Fruit fly (Drosophila melanogaster) whole organism, embryonic: ENCODE results near the gene fne.

Source experiments
- Ada2b ChIP-seq: fragments of 200-800 bp; sonication (Bioruptor generic); IDR thresholded peaks from 2 replicates; pipeline ENCODE4 v1.3.6; 2022; ENCODE audit warnings: missing biosample characterization, missing genetic modification characterization
- CG10209 ChIP-seq: fragments of 200-800 bp; sonication (Bioruptor generic); optimal IDR thresholded peaks from 3 replicates; lab custom pipeline; 2017; ENCODE audit warnings: missing biosample characterization, mild to moderate bottlenecking, missing genetic modification characterization, missing genetic modification reagents
- CG10366 ChIP-seq: fragments of 200-800 bp; sonication (Bioruptor generic); IDR thresholded peaks from 2 replicates; pipeline ENCODE4 v1.3.6; 2022; ENCODE audit warnings: missing biosample characterization, missing genetic modification characterization
- CG10654 ChIP-seq: fragments of 200-800 bp; sonication (Bioruptor generic); optimal IDR thresholded peaks from 2 replicates; lab custom pipeline; 2016; ENCODE audit warnings: missing biosample characterization, missing genetic modification characterization
- CG10979 ChIP-seq: fragments of 200-800 bp; sonication (Bioruptor generic); optimal IDR thresholded peaks from 2 replicates; lab custom pipeline; 2018; ENCODE audit warnings: missing biosample characterization, mild to moderate bottlenecking, missing genetic modification characterization, moderate library complexity
- CG1602 ChIP-seq: fragments of 200-800 bp; sonication (Bioruptor generic); optimal IDR thresholded peaks from 3 replicates; lab custom pipeline; 2016; ENCODE audit warnings: missing biosample characterization, missing genetic modification characterization
- CG16813 ChIP-seq: fragments of 200-800 bp; sonication (Bioruptor generic); IDR thresholded peaks from 3 replicates; pipeline ENCODE4 v1.3.6; 2022; ENCODE audit warnings: missing biosample characterization, missing genetic modification characterization; ENCODE audit not compliant: partially characterized antibody
- CG17361 ChIP-seq: fragments of 200-800 bp; sonication (Bioruptor generic); IDR thresholded peaks from 3 replicates; pipeline ENCODE4 v1.3.6; 2022; ENCODE audit warnings: missing biosample characterization, missing genetic modification characterization
- CG1832 ChIP-seq: fragments of 200-800 bp; sonication (Bioruptor generic); optimal IDR thresholded peaks from 2 replicates; lab custom pipeline; 2017; ENCODE audit warnings: missing biosample characterization, mild to moderate bottlenecking, missing genetic modification characterization, inconsistent platforms
- CG30020 ChIP-seq: fragments of 200-800 bp; optimal IDR thresholded peaks from 2 replicates; lab custom pipeline; 2019; ENCODE audit warnings: missing biosample characterization, mild to moderate bottlenecking, missing genetic modification characterization, moderate library complexity
- CG4282 ChIP-seq: fragments of 200-800 bp; sonication (Bioruptor generic); optimal IDR thresholded peaks from 2 replicates; lab custom pipeline; 2016; ENCODE audit warnings: missing biosample characterization, missing genetic modification characterization
- CG4328 ChIP-seq: fragments of 200-800 bp; sonication (Bioruptor generic); optimal IDR thresholded peaks from 3 replicates; lab custom pipeline; 2017; ENCODE audit warnings: missing biosample characterization, missing genetic modification reagents, missing genetic modification characterization
- CG5245 ChIP-seq: fragments of 200-800 bp; sonication (Bioruptor generic); optimal IDR thresholded peaks from 3 replicates; lab custom pipeline; 2016; ENCODE audit warnings: missing biosample characterization, missing genetic modification characterization
- CG7271 ChIP-seq: fragments of 200-800 bp; sonication (Bioruptor generic); optimal IDR thresholded peaks from 2 replicates; lab custom pipeline; 2018; ENCODE audit warnings: missing biosample characterization, mild to moderate bottlenecking, missing genetic modification characterization, moderate library complexity
- CG8089 ChIP-seq: fragments of 200-800 bp; sonication (Bioruptor generic); optimal IDR thresholded peaks from 3 replicates; lab custom pipeline; 2016; ENCODE audit warnings: missing biosample characterization, missing genetic modification characterization
- CG8359 ChIP-seq: fragments of 200-800 bp; sonication (Bioruptor generic); optimal IDR thresholded peaks from 2 replicates; lab custom pipeline; 2017; ENCODE audit warnings: missing biosample characterization, mild to moderate bottlenecking, missing genetic modification characterization, borderline replicate concordance
- CG8388 ChIP-seq: fragments of 200-800 bp; sonication (Bioruptor generic); optimal IDR thresholded peaks from 2 replicates; lab custom pipeline; 2019; ENCODE audit warnings: missing biosample characterization, mild to moderate bottlenecking, missing genetic modification characterization, moderate library complexity
- Chrac-16 ChIP-seq: fragments of 200-800 bp; sonication (Bioruptor generic); optimal IDR thresholded peaks from 3 replicates; lab custom pipeline; 2016; ENCODE audit warnings: missing biosample characterization, missing genetic modification characterization
- Deaf1 ChIP-seq: fragments of 200-800 bp; optimal IDR thresholded peaks from 3 replicates; lab custom pipeline; 2019; ENCODE audit warnings: missing biosample characterization, mild to moderate bottlenecking, missing genetic modification characterization, moderate library complexity
- Eip74EF ChIP-seq, 2 experiments: fragments of 200-800 bp in 1 of 2; fragments of >200 bp in 1 of 2; sonication (Bioruptor generic) in 1 of 2; optimal IDR thresholded peaks; 2 replicates each; lab custom pipeline; 2017 to 2019; ENCODE audit warnings: missing biosample characterization in 2 of 2, missing genetic modification characterization in 2 of 2, mild to moderate bottlenecking in 1 of 2, moderate library complexity in 1 of 2
- Fer1 ChIP-seq: fragments of 200-800 bp; sonication (Bioruptor generic); optimal IDR thresholded peaks from 2 replicates; lab custom pipeline; 2017; ENCODE audit warnings: missing biosample characterization, mild to moderate bottlenecking, missing genetic modification characterization
- Fer2 ChIP-seq: fragments of 200-800 bp; sonication (Bioruptor generic); optimal IDR thresholded peaks from 2 replicates; lab custom pipeline; 2018; ENCODE audit warnings: missing biosample characterization, mild to moderate bottlenecking, missing genetic modification characterization, moderate library complexity
- Gsc ChIP-seq: fragments of 200-800 bp; sonication (Bioruptor generic); IDR thresholded peaks from 2 replicates; pipeline ENCODE4 v1.3.6; 2022; ENCODE audit warnings: missing biosample characterization, missing genetic modification characterization
- HHEX ChIP-seq: fragments of 200-800 bp; sonication (Bioruptor generic); optimal IDR thresholded peaks from 3 replicates; lab custom pipeline; 2017; ENCODE audit warnings: missing biosample characterization, mild to moderate bottlenecking, missing genetic modification characterization, missing genetic modification reagents
- PHDP ChIP-seq: fragments of 200-800 bp; sonication (Bioruptor generic); optimal IDR thresholded peaks from 3 replicates; lab custom pipeline; 2018; ENCODE audit warnings: missing biosample characterization, mild to moderate bottlenecking, missing genetic modification characterization, moderate library complexity
- Sin3A ChIP-seq: fragments of >200 bp; optimal IDR thresholded peaks from 2 replicates; lab custom pipeline; 2018
- Sox102F ChIP-seq: fragments of 200-800 bp; sonication (Bioruptor generic); optimal IDR thresholded peaks from 2 replicates; lab custom pipeline; 2018; ENCODE audit warnings: missing biosample characterization, mild to moderate bottlenecking, missing genetic modification characterization, moderate library complexity
- Xrp1 ChIP-seq: fragments of 200-800 bp; sonication (Bioruptor generic); IDR thresholded peaks from 2 replicates; pipeline ENCODE4 v1.3.6; 2022; ENCODE audit warnings: missing biosample characterization, missing genetic modification characterization
- ap ChIP-seq: fragments of 200-800 bp; sonication (Bioruptor generic); IDR thresholded peaks from 2 replicates; pipeline ENCODE4 v1.3.6; 2022; ENCODE audit warnings: missing biosample characterization, missing genetic modification characterization
- ara ChIP-seq: fragments of 200-800 bp; sonication (Bioruptor generic); IDR thresholded peaks from 2 replicates; pipeline ENCODE4 v1.3.6; 2022; ENCODE audit warnings: missing biosample characterization, missing genetic modification characterization
- ash1 ChIP-seq: fragments of 200-800 bp; sonication (Bioruptor generic); optimal IDR thresholded peaks from 2 replicates; lab custom pipeline; 2018; ENCODE audit warnings: missing biosample characterization, mild to moderate bottlenecking, missing genetic modification characterization
- dpn ChIP-seq, 2 experiments: fragments of 200-800 bp; sonication (Bioruptor generic); optimal IDR thresholded peaks; 3 replicates each; lab custom pipeline; 2016; ENCODE audit warnings: missing biosample characterization in 2 of 2, missing genetic modification characterization in 2 of 2
- dysf ChIP-seq: fragments of 200-800 bp; sonication (Bioruptor generic); IDR thresholded peaks from 3 replicates; pipeline ENCODE4 v1.3.6; 2022; ENCODE audit warnings: missing biosample characterization, missing genetic modification characterization
- fd96Cb ChIP-seq: fragments of 200-800 bp; sonication (Bioruptor generic); optimal IDR thresholded peaks from 2 replicates; lab custom pipeline; 2018; ENCODE audit warnings: missing biosample characterization, mild to moderate bottlenecking, missing genetic modification characterization, moderate library complexity
- gcm2 ChIP-seq: fragments of 200-800 bp; sonication (Bioruptor generic); optimal IDR thresholded peaks from 2 replicates; lab custom pipeline; 2016; ENCODE audit warnings: missing biosample characterization, missing genetic modification characterization
- gt ChIP-seq: fragments of 200-800 bp; sonication (Bioruptor generic); IDR thresholded peaks from 2 replicates; pipeline ENCODE4 v1.3.6; 2022; ENCODE audit warnings: missing biosample characterization, missing genetic modification characterization
- ham ChIP-seq: fragments of 200-800 bp; sonication (Bioruptor generic); IDR thresholded peaks from 2 replicates; pipeline ENCODE4 v1.3.6; 2022; ENCODE audit warnings: missing biosample characterization, missing genetic modification characterization
- ind ChIP-seq: fragments of 200-800 bp; sonication (Bioruptor generic); optimal IDR thresholded peaks from 3 replicates; lab custom pipeline; 2016; ENCODE audit warnings: missing biosample characterization, missing genetic modification characterization
- ken ChIP-seq: fragments of 200-800 bp; sonication (Bioruptor generic); IDR thresholded peaks from 3 replicates; pipeline ENCODE4 v1.3.6; 2022; ENCODE audit warnings: missing biosample characterization, missing genetic modification characterization
- lola ChIP-seq, 3 experiments: fragments of >200 bp in 2 of 3; fragments of 200-800 bp in 1 of 3; sonication (Bioruptor generic) in 1 of 3; optimal IDR thresholded peaks; 2 replicates each; lab custom pipeline; 2017 to 2019; ENCODE audit warnings: missing biosample characterization in 3 of 3, missing genetic modification characterization in 3 of 3, mild to moderate bottlenecking in 1 of 3, moderate library complexity in 1 of 3
- sd ChIP-seq: fragments of 200-800 bp; sonication (Bioruptor generic); optimal IDR thresholded peaks from 3 replicates; lab custom pipeline; 2018; ENCODE audit warnings: missing biosample characterization, mild to moderate bottlenecking, missing genetic modification characterization, moderate library complexity
- sim ChIP-seq: fragments of 200-800 bp; sonication (Bioruptor generic); IDR thresholded peaks from 2 replicates; pipeline ENCODE4 v1.3.6; 2022; ENCODE audit warnings: missing biosample characterization, missing genetic modification characterization
- sisA ChIP-seq: fragments of 200-800 bp; sonication (Bioruptor generic); IDR thresholded peaks from 2 replicates; pipeline ENCODE4 v1.3.6; 2022; ENCODE audit warnings: missing biosample characterization, missing genetic modification characterization
- slbo ChIP-seq: fragments of 200-800 bp; sonication (Bioruptor generic); IDR thresholded peaks from 2 replicates; pipeline ENCODE4 v1.3.6; 2022; ENCODE audit warnings: missing biosample characterization, missing genetic modification characterization
- ssp ChIP-seq: fragments of 200-800 bp; sonication (Bioruptor generic); IDR thresholded peaks from 2 replicates; pipeline ENCODE4 v1.3.6; 2022; ENCODE audit warnings: missing biosample characterization, missing genetic modification characterization
- stc ChIP-seq: fragments of 200-800 bp; sonication (Bioruptor generic); IDR thresholded peaks from 2 replicates; pipeline ENCODE4 v1.3.6; 2022; ENCODE audit warnings: missing biosample characterization, missing genetic modification characterization
- zen ChIP-seq: fragments of 200-800 bp; sonication (Bioruptor generic); optimal IDR thresholded peaks from 3 replicates; lab custom pipeline; 2018; ENCODE audit warnings: missing biosample characterization, mild to moderate bottlenecking, missing genetic modification characterization, moderate library complexity
- zf30C ChIP-seq: fragments of 200-800 bp; sonication (Bioruptor generic); optimal IDR thresholded peaks from 3 replicates; lab custom pipeline; 2018; ENCODE audit warnings: missing biosample characterization, mild to moderate bottlenecking, missing genetic modification characterization
- zfh2 ChIP-seq: fragments of 200-800 bp; sonication (Bioruptor generic); optimal IDR thresholded peaks from 2 replicates; lab custom pipeline; 2016; ENCODE audit warnings: missing biosample characterization, missing genetic modification characterization

fne gene

DNA sequence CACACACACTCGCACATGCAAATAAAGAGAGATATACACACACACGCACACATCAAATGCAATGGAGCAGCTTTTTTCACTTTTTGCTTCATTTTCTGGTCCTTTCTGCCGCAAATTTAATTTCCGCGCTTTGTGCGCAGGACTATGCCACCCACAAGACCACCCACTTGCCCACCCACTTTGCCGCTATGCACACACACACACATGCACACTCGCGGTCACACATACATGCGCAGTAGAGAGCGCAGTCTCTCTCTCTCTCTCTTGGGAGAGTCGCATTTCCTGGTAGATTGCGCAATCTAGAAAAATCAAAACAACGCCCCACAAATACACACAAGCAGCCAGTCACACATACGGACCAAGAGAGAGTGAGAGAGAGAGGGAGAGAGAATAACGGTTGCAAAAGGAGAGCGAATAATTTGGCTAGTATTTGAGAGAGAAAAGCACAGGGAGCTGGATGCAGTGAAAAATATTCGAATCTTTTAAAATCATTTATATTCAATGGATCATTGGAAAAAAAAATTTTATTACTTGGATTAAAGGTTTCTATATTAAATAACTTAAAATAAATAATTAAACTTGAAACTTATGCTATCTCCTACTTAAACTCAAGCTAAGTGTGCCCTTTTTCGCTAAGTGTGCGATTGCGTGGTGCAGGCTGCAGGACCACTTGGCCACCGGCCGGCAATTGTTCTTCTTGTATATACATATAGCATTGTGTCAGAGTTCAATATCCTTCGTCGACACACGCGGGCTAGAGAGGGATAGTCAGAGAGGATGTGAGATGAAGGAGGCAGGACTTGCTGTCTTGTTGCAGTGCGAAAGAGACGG is 8.4 kb downstream of the fne start (continued):
- TF ChIP-seq Fer1 (GFP tag; lab: Kevin White, UChicago) (peak; percentile 76), dysf (GFP tag; lab: Robert Waterston, UW) (peak; percentile 70; the same call in 2 of the 3 replicates), Ada2b (GFP tag; lab: Robert Waterston, UW) (peak; percentile 65), Sin3A (lab: Kevin White, UChicago) (no peak), ham (GFP tag; lab: Robert Waterston, UW) (no peak), ash1 (no peak), zf30C (GFP tag; lab: Kevin White, UChicago) (peak; percentile 79), Xrp1 (GFP tag; lab: Robert Waterston, UW) (peak; percentile 78), Fer2 (tag; lab: Kevin White, UChicago) (no peak), dpn (GFP tag; optimal IDR thresholded peaks at IDR 0.05; lab: Kevin White, UChicago) (peak; percentile 12 to 45), CG8089 (GFP tag; lab: Kevin White, UChicago) (no peak), CG4328 (peak; percentile 18), Gsc (GFP tag; lab: Robert Waterston, UW) (0 out of 2 replicates have a peak, but pooled peaks have one; percentile 22), HHEX (GFP tag; lab: Kevin White, UChicago) (peak; percentile 62), sisA (GFP tag; lab: Robert Waterston, UW) (peak; percentile 69; the same call in 1 of the 2 replicates), CG4282 (GFP tag; lab: Kevin White, UChicago) (no peak), ssp (GFP tag; lab: Robert Waterston, UW) (peak; percentile 56), lola (GFP tag; optimal IDR thresholded peaks at IDR 0.05; lab: Kevin White, UChicago) (peak in 1 of 3 experiments; percentile 38), Chrac-16 (GFP tag; lab: Kevin White, UChicago) (peak; percentile 27), Sox102F (GFP tag; lab: Kevin White, UChicago) (peak; percentile 49), ap (GFP tag; lab: Robert Waterston, UW) (peak; percentile 53), sim (GFP tag; lab: Robert Waterston, UW) (0 out of 2 replicates have a peak, but pooled peaks have one; percentile 39), CG1602 (GFP tag; lab: Kevin White, UChicago) (peak; percentile 29), CG7271 (no peak), CG17361 (GFP tag; lab: Robert Waterston, UW) (peak; percentile 48; the same call in 1 of the 3 replicates), gt (no peak), zfh2 (GFP tag; lab: Kevin White, UChicago) (no peak), CG10979 (tag; lab: Kevin White, UChicago) (peak; percentile 75), CG30020 (tag; lab: Kevin White, UChicago) (peak; percentile 32), CG1832 (GFP tag; lab: Kevin White, UChicago) (peak; percentile 29), gcm2 (GFP tag; lab: Kevin White, UChicago) (no peak), ara (GFP tag; lab: Robert Waterston, UW) (peak; percentile 80), Eip74EF (GFP tag; optimal IDR thresholded peaks at IDR 0.05; lab: Kevin White, UChicago) (peak in 1 of 2 experiments; percentile 48), ken (GFP tag; lab: Robert Waterston, UW) (peak; percentile 79), ind (GFP tag; lab: Kevin White, UChicago) (peak; percentile 32), CG8388 (peak; percentile 50), CG10209 (GFP tag; lab: Kevin White, UChicago) (peak; percentile 51), CG10654 (GFP tag; lab: Kevin White, UChicago) (peak; percentile 28), sd (tag; lab: Kevin White, UChicago) (no peak), fd96Cb (peak; percentile 49), CG16813 (GFP tag; lab: Robert Waterston, UW) (no peak), slbo (peak; percentile 70), PHDP (tag; lab: Kevin White, UChicago) (peak; percentile 43), CG8359 (GFP tag; lab: Kevin White, UChicago) (peak; percentile 55), stc (GFP tag; lab: Robert Waterston, UW) (peak; percentile 72; the same call in 1 of the 2 replicates), Deaf1 (tag; lab: Kevin White, UChicago) (peak; percentile 10), CG10366 (peak; percentile 60), zen (peak; percentile 60), CG5245 (GFP tag; lab: Kevin White, UChicago) (peak; percentile 1)
